Worm (Caenorhabditis elegans) whole organism, L2 larva: Measurements from ENCODE around the gene M04D8.4.

Experiments used
- R02D3.7 ChIP-seq: fragments of 150-350 bp; optimal IDR thresholded peaks from 2 replicates; lab custom pipeline; 2014; ENCODE audit warnings: missing biosample characterization, missing genetic modification characterization
- ama-1 ChIP-seq: fragments of 150-350 bp; optimal IDR thresholded peaks from 2 replicates; lab custom pipeline; 2018; ENCODE audit warnings: inconsistent platforms
- lsy-2 ChIP-seq, 2 experiments: fragments of 150-350 bp in 1 of 2; sonication (generic microtip) in 1 of 2; optimal IDR thresholded peaks; 2 replicates each; lab custom pipeline; 2014 to 2017; ENCODE audit warnings: missing biosample characterization in 2 of 2, missing genetic modification characterization in 2 of 2
- nhr-10 ChIP-seq: sonication (generic microtip); optimal IDR thresholded peaks from 2 replicates; lab custom pipeline; 2017; ENCODE audit warnings: missing biosample characterization, missing genetic modification characterization
- nhr-129 ChIP-seq: fragments of 150-350 bp; optimal IDR thresholded peaks from 2 replicates; lab custom pipeline; 2014; ENCODE audit warnings: missing biosample characterization, missing genetic modification characterization
- skn-1 ChIP-seq: sonication (generic microtip); optimal IDR thresholded peaks from 2 replicates; lab custom pipeline; 2017; ENCODE audit warnings: missing biosample characterization, missing genetic modification characterization

DNA sequence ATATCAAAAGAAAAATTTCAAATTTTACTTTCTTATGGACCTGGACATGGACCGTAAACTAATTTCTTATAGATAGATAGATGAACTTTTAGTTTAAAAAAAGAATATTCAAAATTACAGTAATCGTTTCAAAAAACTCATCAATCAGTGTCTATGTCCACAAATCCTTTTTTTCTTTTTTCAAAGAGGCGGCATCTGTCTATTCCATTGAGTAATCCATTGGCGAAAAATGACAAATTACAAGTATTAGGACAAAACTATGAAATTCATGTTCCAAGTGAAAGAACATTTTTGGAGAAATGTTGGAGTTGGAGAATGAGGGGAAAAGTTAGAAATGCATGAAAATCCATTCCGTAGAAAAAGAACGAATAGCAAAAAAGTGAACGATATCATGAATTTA is 44.9 kb downstream of the M04D8.4 start:
- TF ChIP-seq lsy-2 (tag; optimal IDR thresholded peaks at IDR 0.05; lab: Kevin White, UChicago) (no peak), nhr-129 (tag; lab: Kevin White, UChicago) (no peak), nhr-10 (tag; lab: Kevin White, UChicago) (no peak), ama-1 (no peak), skn-1 (tag; lab: Kevin White, UChicago) (no peak), R02D3.7 (tag; lab: Kevin White, UChicago) (no peak)
